Worm (Caenorhabditis elegans) whole organism, young adult: ENCODE measurements around the gene cdh-4.

Experiments used
- D2030.7 ChIP-seq: fragments of 200-800 bp; sonication (Bioruptor generic); IDR thresholded peaks from 2 replicates; pipeline ENCODE4 v1.3.6; 2022; ENCODE audit warnings: missing genetic modification reagents, missing genetic modification characterization, missing compliant biosample characterization
- cebp-2 ChIP-seq: fragments of 200-800 bp; sonication (Bioruptor generic); IDR thresholded peaks from 2 replicates; pipeline ENCODE4 v1.3.6; 2022; ENCODE audit warnings: missing genetic modification characterization, missing compliant biosample characterization
- dpl-1 ChIP-seq: fragments of 150-350 bp; optimal IDR thresholded peaks from 2 replicates; lab custom pipeline; 2014; ENCODE audit warnings: missing biosample characterization, missing genetic modification reagents, missing genetic modification characterization
- ets-4 ChIP-seq: fragments of 200-800 bp; sonication (Bioruptor generic); optimal IDR thresholded peaks from 2 replicates; lab custom pipeline; 2018; ENCODE audit warnings: mild to moderate bottlenecking, missing genetic modification characterization, missing compliant biosample characterization
- fkh-3 ChIP-seq: sonication (generic microtip); optimal IDR thresholded peaks from 2 replicates; lab custom pipeline; 2016; ENCODE audit warnings: mild to moderate bottlenecking, missing genetic modification characterization, missing compliant biosample characterization
- lin-35 ChIP-seq, 3 experiments: fragments of 150-350 bp in 2 of 3; sonication (generic microtip) in 1 of 3; optimal IDR thresholded peaks; 2 replicates each; lab custom pipeline; 2014 to 2018; ENCODE audit warnings: missing biosample characterization in 3 of 3, missing genetic modification characterization in 3 of 3, missing genetic modification reagents in 3 of 3
- madf-6 ChIP-seq: fragments of 200-800 bp; sonication (Bioruptor generic); IDR thresholded peaks from 2 replicates; pipeline ENCODE4 v1.3.6; 2022; ENCODE audit warnings: missing genetic modification reagents, missing genetic modification characterization, missing compliant biosample characterization
- mes-4 ChIP-seq: sonication (generic microtip); optimal IDR thresholded peaks from 2 replicates; lab custom pipeline; 2016; ENCODE audit warnings: missing genotype, missing genetic modification characterization, missing compliant biosample characterization
- nfya-1 ChIP-seq: sonication (generic microtip); optimal IDR thresholded peaks from 2 replicates; lab custom pipeline; 2017; ENCODE audit warnings: antibody characterized with exemption, missing compliant biosample characterization, missing genetic modification characterization, borderline replicate concordance; ENCODE audit not compliant: insufficient read depth
- nhr-80 ChIP-seq: sonication (generic microtip); optimal IDR thresholded peaks from 2 replicates; lab custom pipeline; 2016; ENCODE audit warnings: missing genetic modification characterization, missing compliant biosample characterization
- pbrm-1 ChIP-seq: fragments of 200-800 bp; sonication (Bioruptor generic); IDR thresholded peaks from 2 replicates; pipeline ENCODE4 v1.3.6; 2022; ENCODE audit warnings: missing genetic modification reagents, missing genetic modification characterization, missing compliant biosample characterization
- snpc-3.4 ChIP-seq: sonication (generic microtip); optimal IDR thresholded peaks from 2 replicates; lab custom pipeline; 2017; ENCODE audit warnings: missing genetic modification characterization, mild to moderate bottlenecking, missing compliant biosample characterization, antibody characterized with exemption, moderate library complexity, missing genotype, missing genetic modification reagents
- unc-62 ChIP-seq: fragments of 150-350 bp; optimal IDR thresholded peaks from 2 replicates; lab custom pipeline; 2014; ENCODE audit warnings: missing biosample characterization, missing genetic modification reagents, missing genetic modification characterization
- zim-3 ChIP-seq: sonication (generic microtip); optimal IDR thresholded peaks from 2 replicates; lab custom pipeline; 2017; ENCODE audit warnings: mild to moderate bottlenecking, missing genetic modification characterization, moderate library complexity, missing compliant biosample characterization

DNA sequence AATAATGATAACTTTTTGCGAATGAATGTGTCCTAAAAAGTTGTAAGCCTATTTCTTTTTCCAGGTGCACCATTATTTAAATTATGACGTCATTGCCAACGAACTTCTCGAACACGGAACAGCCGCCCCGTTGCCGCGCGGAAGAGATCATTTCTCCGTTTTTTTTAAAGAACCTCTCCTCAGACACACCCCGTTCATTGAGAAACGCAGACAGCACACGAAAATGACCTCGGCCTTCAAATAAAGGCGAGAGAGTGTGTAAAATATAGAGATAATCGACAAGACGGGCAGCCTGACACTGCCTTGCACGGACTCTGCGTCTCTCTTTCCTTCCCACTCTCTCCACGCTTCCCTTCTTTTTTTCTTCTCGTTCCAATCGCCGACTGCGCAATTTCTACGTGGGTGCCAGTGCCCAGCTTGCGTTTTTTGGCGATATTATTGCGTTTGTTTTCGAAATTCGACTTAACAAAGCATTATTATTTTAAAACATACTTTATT, 40.3 kb downstream of the cdh-4 start:
- TF ChIP-seq mes-4 (tag; lab: Kevin White, UChicago) (no peak), cebp-2 (GFP tag; lab: Robert Waterston, UW) (no peak), fkh-3 (tag; lab: Kevin White, UChicago) (no peak), pbrm-1 (GFP tag; lab: Robert Waterston, UW) (peak; percentile 72), zim-3 (no peak), dpl-1 (no peak), unc-62 (no peak), lin-35 (GFP tag; optimal IDR thresholded peaks at IDR 0.05; lab: Kevin White, UChicago) (peak in 1 of 3 experiments; percentile 36), nhr-80 (tag; lab: Kevin White, UChicago) (peak; percentile 70), nfya-1 (tag; lab: Kevin White, UChicago) (no peak), D2030.7 (no peak), madf-6 (GFP tag; lab: Robert Waterston, UW) (no peak), snpc-3.4 (tag; lab: Kevin White, UChicago) (no peak), ets-4 (GFP tag; lab: Kevin White, UChicago) (no peak)
